Fruit fly (Drosophila melanogaster): ENCODE results near the gene ttk.

- TF ChIP-seq z (GFP tag; IDR thresholded peaks at IDR 0.05) = no peak
- no peak for TF ChIP-seq nerfin-2 (GFP tag; IDR thresholded peaks at IDR 0.05; ENCODE audit: partially characterized antibody)
- TF ChIP-seq CG8359 (GFP tag; optimal IDR thresholded peaks at IDR 0.05; ENCODE audit: borderline replicate concordance) = no peak
- TF ChIP-seq fru (optimal IDR thresholded peaks at IDR 0.05) = no peak
These were observed 45.0 kb downstream of the ttk start, which contains the start of gene CG2187 for dm6 chr3R:31758587-31759167.

Measured in whole organism, embryonic.